Worm (Caenorhabditis elegans) whole organism, young adult: ENCODE results near the gene egl-21.

Experiments
- F57C9.4 ChIP-seq: sonication (generic microtip); optimal IDR thresholded peaks from 2 replicates; lab custom pipeline; 2017; ENCODE audit warnings: mild to moderate bottlenecking, missing genetic modification characterization, missing compliant biosample characterization
- Y53F4B.3 ChIP-seq: fragments of 200-800 bp; sonication (Bioruptor generic); IDR thresholded peaks from 2 replicates; pipeline ENCODE4 v1.3.6; 2022; ENCODE audit warnings: missing genetic modification reagents, missing genetic modification characterization, missing compliant biosample characterization
- aptf-3 ChIP-seq: fragments of 200-800 bp; sonication (Bioruptor generic); IDR thresholded peaks from 2 replicates; pipeline ENCODE4 v1.3.6; 2022; ENCODE audit warnings: missing genetic modification characterization, missing compliant biosample characterization
- attf-6 ChIP-seq: fragments of 200-800 bp; sonication (Bioruptor generic); IDR thresholded peaks from 2 replicates; pipeline ENCODE4 v1.3.6; 2022; ENCODE audit warnings: missing genetic modification reagents, missing genetic modification characterization, missing compliant biosample characterization
- bed-1 ChIP-seq: fragments of 200-800 bp; sonication (Bioruptor generic); IDR thresholded peaks from 2 replicates; pipeline ENCODE4 v1.3.6; 2022; ENCODE audit warnings: missing genetic modification reagents, missing genetic modification characterization, missing compliant biosample characterization
- chd-7 ChIP-seq: sonication (generic microtip); optimal IDR thresholded peaks from 2 replicates; lab custom pipeline; 2016; ENCODE audit warnings: mild to moderate bottlenecking, missing genetic modification characterization, moderate library complexity, missing compliant biosample characterization
- dpl-1 ChIP-seq: fragments of 150-350 bp; optimal IDR thresholded peaks from 2 replicates; lab custom pipeline; 2014; ENCODE audit warnings: missing biosample characterization, missing genetic modification reagents, missing genetic modification characterization
- efl-1 ChIP-seq: fragments of 150-350 bp; optimal IDR thresholded peaks from 2 replicates; lab custom pipeline; 2014; ENCODE audit warnings: missing biosample characterization, missing genetic modification reagents, missing genetic modification characterization
- rcor-1 ChIP-seq: fragments of 200-800 bp; sonication (Bioruptor generic); IDR thresholded peaks from 2 replicates; pipeline ENCODE4 v1.3.6; 2022; ENCODE audit warnings: missing genetic modification reagents, missing genetic modification characterization, missing compliant biosample characterization

- no peak for TF ChIP-seq chd-7
- no peak for TF ChIP-seq rcor-1 (GFP tag; lab: Robert Waterston, UW)
- TF ChIP-seq aptf-3 (GFP tag; lab: Robert Waterston, UW): no peak
- TF ChIP-seq F57C9.4 (tag; lab: Kevin White, UChicago): no peak
- no peak for TF ChIP-seq Y53F4B.3 (GFP tag; lab: Robert Waterston, UW)
- TF ChIP-seq efl-1 (GFP tag; lab: Kevin White, UChicago): no peak
- no peak for TF ChIP-seq bed-1 (GFP tag; lab: Robert Waterston, UW)
- no peak for TF ChIP-seq attf-6 (GFP tag; lab: Robert Waterston, UW)
- no peak for TF ChIP-seq dpl-1 (GFP tag; lab: Kevin White, UChicago)
These were observed 44.5 kb downstream of the egl-21 start for ce11 chrIV:10437114-10437513.
